Worm (Caenorhabditis elegans): Measurements from ENCODE around the gene T28C12.2.

DNA sequence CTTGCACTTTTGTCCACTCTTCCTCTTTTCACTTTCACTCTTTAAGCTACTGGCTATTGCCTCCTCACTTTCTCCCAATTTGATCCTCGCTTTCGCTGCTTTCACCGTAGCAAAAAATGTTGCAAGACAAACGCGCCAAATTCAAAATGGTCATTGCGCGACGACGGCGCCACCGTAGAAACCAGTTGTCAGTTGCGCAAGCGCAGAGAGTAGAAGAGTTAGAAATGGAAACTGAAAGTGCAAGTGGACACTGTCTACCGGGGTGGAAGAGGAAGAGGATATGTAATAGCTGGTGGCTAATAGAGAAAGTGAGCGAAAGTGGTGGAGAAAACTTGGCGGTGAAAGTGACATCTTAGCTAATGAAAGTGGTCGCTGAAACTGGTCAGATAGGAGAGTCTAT lies 22.1 kb downstream of the T28C12.2 start:
- TF ChIP-seq him-1 (tag; optimal IDR thresholded peaks at IDR 0.05) (no peak), dao-5 (tag; optimal IDR thresholded peaks at IDR 0.05) (no peak), W03F9.2 (tag; optimal IDR thresholded peaks at IDR 0.05) (no peak)
